Fruit fly (Drosophila melanogaster): Measurements from ENCODE around the gene CG3226.

- no peak for TF ChIP-seq Usf (GFP tag; optimal IDR thresholded peaks at IDR 0.05)
- TF ChIP-seq otp (GFP tag; IDR thresholded peaks at IDR 0.05), result no peak
Measured at dm6 chrX:6662378-6662777, 8.3 kb upstream of the CG3226 start.

Measured in whole organism, embryonic.